Worm (Caenorhabditis elegans) whole organism, L1 larva: ENCODE results near the gene mars-1.

Experiments used
- C04F5.9 ChIP-seq: sonication (generic microtip); optimal IDR thresholded peaks from 2 replicates; lab custom pipeline; 2016; ENCODE audit warnings: missing genetic modification characterization, missing compliant biosample characterization
- C16A3.4 ChIP-seq: fragments of 150-350 bp; optimal IDR thresholded peaks from 2 replicates; lab custom pipeline; 2014; ENCODE audit warnings: missing biosample characterization, missing genetic modification characterization
- Y116A8C.19 ChIP-seq: sonication (generic microtip); optimal IDR thresholded peaks from 2 replicates; lab custom pipeline; 2016; ENCODE audit warnings: missing compliant biosample characterization, missing genetic modification characterization, borderline replicate concordance
- aha-1 ChIP-seq: fragments of 150-350 bp; optimal IDR thresholded peaks from 2 replicates; lab custom pipeline; 2014; ENCODE audit warnings: missing biosample characterization, missing genetic modification characterization
- alr-1 ChIP-seq: fragments of 200-800 bp; sonication (Bioruptor generic); optimal IDR thresholded peaks from 2 replicates; lab custom pipeline; 2018; ENCODE audit warnings: borderline replicate concordance, mild to moderate bottlenecking, missing genetic modification characterization, missing compliant biosample characterization
- aly-2 ChIP-seq: fragments of 150-350 bp; optimal IDR thresholded peaks from 2 replicates; lab custom pipeline; 2014; ENCODE audit warnings: missing biosample characterization, missing genetic modification characterization
- blmp-1 ChIP-seq: fragments of 150-350 bp; optimal IDR thresholded peaks from 2 replicates; lab custom pipeline; 2014; ENCODE audit warnings: missing biosample characterization, missing genetic modification characterization
- ceh-8 ChIP-seq: fragments of 200-800 bp; sonication (Bioruptor generic); optimal IDR thresholded peaks from 2 replicates; lab custom pipeline; 2018; ENCODE audit warnings: mild to moderate bottlenecking, missing genetic modification characterization, moderate library complexity, missing compliant biosample characterization
- ceh-88 ChIP-seq: fragments of 200-800 bp; sonication (Bioruptor generic); IDR thresholded peaks from 2 replicates; pipeline ENCODE4 v1.3.6; 2022; ENCODE audit warnings: missing genetic modification characterization, missing compliant biosample characterization
- dsc-1 ChIP-seq: sonication (generic microtip); optimal IDR thresholded peaks from 2 replicates; lab custom pipeline; 2016; ENCODE audit warnings: mild to moderate bottlenecking, missing genetic modification characterization, missing compliant biosample characterization
- efl-1 ChIP-seq, 4 experiments: fragments of 150-350 bp; optimal IDR thresholded peaks in 3 of 4; peaks in 1 of 4; 1 replicate in 1 of 4; 2 replicates in 3 of 4; lab custom pipeline; 2014; ENCODE audit warnings: missing biosample characterization in 2 of 4, missing genetic modification characterization in 2 of 4, missing genetic modification reagents in 2 of 4
- egl-27 ChIP-seq, 2 experiments: fragments of 150-350 bp in 1 of 2; sonication (generic microtip); optimal IDR thresholded peaks; 3 replicates each; lab custom pipeline; 2017 to 2018; ENCODE audit warnings: missing biosample characterization in 2 of 2, missing genetic modification characterization in 2 of 2, missing genetic modification reagents in 2 of 2
- ets-5 ChIP-seq: fragments of 200-800 bp; sonication (Bioruptor generic); IDR thresholded peaks from 2 replicates; pipeline ENCODE4 v1.3.6; 2022; ENCODE audit warnings: missing genetic modification characterization, missing compliant biosample characterization
- fos-1 ChIP-seq: fragments of 150-350 bp; optimal IDR thresholded peaks from 2 replicates; lab custom pipeline; 2014; ENCODE audit warnings: missing biosample characterization, missing genetic modification characterization
- hpl-2 ChIP-seq: fragments of 150-350 bp; optimal IDR thresholded peaks from 2 replicates; lab custom pipeline; 2014; ENCODE audit warnings: missing biosample characterization, missing genetic modification reagents, missing genetic modification characterization
- irx-1 ChIP-seq: sonication (generic microtip); optimal IDR thresholded peaks from 2 replicates; lab custom pipeline; 2016; ENCODE audit warnings: missing genetic modification characterization, missing compliant biosample characterization
- isw-1 ChIP-seq: fragments of 200-800 bp; sonication (Bioruptor generic); IDR thresholded peaks from 2 replicates; pipeline ENCODE4 v1.3.6; 2022; ENCODE audit warnings: missing genetic modification characterization, missing compliant biosample characterization
- jun-1 ChIP-seq: fragments of 150-350 bp; optimal IDR thresholded peaks from 2 replicates; lab custom pipeline; 2014; ENCODE audit warnings: missing biosample characterization, missing genetic modification reagents, missing genetic modification characterization
- lin-13 ChIP-seq: fragments of 150-350 bp; optimal IDR thresholded peaks from 2 replicates; lab custom pipeline; 2014; ENCODE audit warnings: missing biosample characterization, missing genetic modification reagents, missing genetic modification characterization
- lin-15B ChIP-seq: fragments of 150-350 bp; sonication (generic microtip); optimal IDR thresholded peaks from 3 replicates; lab custom pipeline; 2014; ENCODE audit warnings: missing biosample characterization, missing genetic modification characterization
- lin-39 ChIP-seq: fragments of 150-350 bp; optimal IDR thresholded peaks from 2 replicates; lab custom pipeline; 2014; ENCODE audit warnings: missing biosample characterization, missing genetic modification reagents, missing genetic modification characterization
- lir-3 ChIP-seq: sonication (generic microtip); optimal IDR thresholded peaks from 2 replicates; lab custom pipeline; 2016; ENCODE audit warnings: mild to moderate bottlenecking, missing genetic modification characterization, moderate library complexity, missing compliant biosample characterization; ENCODE audit not compliant: poor library complexity
- mab-9 ChIP-seq: fragments of 200-800 bp; sonication (Bioruptor generic); IDR thresholded peaks from 2 replicates; pipeline ENCODE4 v1.3.6; 2022; ENCODE audit warnings: missing genetic modification reagents, missing genetic modification characterization, missing compliant biosample characterization
- mef-2 ChIP-seq: fragments of 150-350 bp; optimal IDR thresholded peaks from 2 replicates; lab custom pipeline; 2014; ENCODE audit warnings: missing biosample characterization, missing genetic modification characterization
- mep-1 ChIP-seq: fragments of 150-350 bp; optimal IDR thresholded peaks from 2 replicates; lab custom pipeline; 2014; ENCODE audit warnings: missing biosample characterization, missing genetic modification characterization
- nhr-19 ChIP-seq: fragments of 200-800 bp; sonication (Bioruptor generic); conservative IDR thresholded peaks from 2 replicates; pipeline ENCODE4 v1.3.6; 2022; ENCODE audit warnings: missing genetic modification characterization, missing compliant biosample characterization
- nhr-20 ChIP-seq: sonication (generic microtip); optimal IDR thresholded peaks from 2 replicates; lab custom pipeline; 2016; ENCODE audit warnings: mild to moderate bottlenecking, missing genetic modification characterization, missing compliant biosample characterization
- nhr-237 ChIP-seq: fragments of 150-350 bp; optimal IDR thresholded peaks from 2 replicates; lab custom pipeline; 2014; ENCODE audit warnings: missing biosample characterization, missing genetic modification characterization
- nhr-28 ChIP-seq: fragments of 150-350 bp; optimal IDR thresholded peaks from 2 replicates; lab custom pipeline; 2014; ENCODE audit warnings: missing biosample characterization, missing genetic modification characterization
- nhr-71 ChIP-seq: sonication (generic microtip); optimal IDR thresholded peaks from 2 replicates; lab custom pipeline; 2016; ENCODE audit warnings: mild to moderate bottlenecking, missing genetic modification characterization, moderate library complexity, missing compliant biosample characterization
- nhr-77 ChIP-seq: fragments of 150-350 bp; optimal IDR thresholded peaks from 2 replicates; lab custom pipeline; 2014; ENCODE audit warnings: missing biosample characterization, missing genetic modification characterization
- nhr-84 ChIP-seq: sonication (generic microtip); optimal IDR thresholded peaks from 2 replicates; lab custom pipeline; 2017; ENCODE audit warnings: missing biosample characterization, missing genetic modification characterization
- nhr-90 ChIP-seq: sonication (generic microtip); optimal IDR thresholded peaks from 2 replicates; lab custom pipeline; 2016; ENCODE audit warnings: mild to moderate bottlenecking, missing genetic modification characterization, missing compliant biosample characterization; ENCODE audit not compliant: poor library complexity
- pax-3 ChIP-seq: fragments of 200-800 bp; sonication (Bioruptor generic); optimal IDR thresholded peaks from 2 replicates; lab custom pipeline; 2018; ENCODE audit warnings: mild to moderate bottlenecking, missing genetic modification characterization, moderate library complexity, missing compliant biosample characterization
- pqm-1 ChIP-seq: sonication (generic microtip); optimal IDR thresholded peaks from 3 replicates; lab custom pipeline; 2017; ENCODE audit warnings: missing biosample characterization, missing genetic modification characterization
- rnt-1 ChIP-seq: sonication (generic microtip); optimal IDR thresholded peaks from 2 replicates; lab custom pipeline; 2016; ENCODE audit warnings: mild to moderate bottlenecking, missing genetic modification characterization, moderate library complexity, missing compliant biosample characterization
- skn-1 ChIP-seq: fragments of 150-350 bp; optimal IDR thresholded peaks from 2 replicates; lab custom pipeline; 2014; ENCODE audit warnings: missing biosample characterization, missing genetic modification characterization
- snpc-4 ChIP-seq: fragments of 150-350 bp; optimal IDR thresholded peaks from 2 replicates; lab custom pipeline; 2014; ENCODE audit warnings: missing biosample characterization, missing genetic modification characterization
- sox-4 ChIP-seq: sonication (generic microtip); optimal IDR thresholded peaks from 2 replicates; lab custom pipeline; 2016; ENCODE audit warnings: missing genetic modification characterization, missing compliant biosample characterization
- sup-37 ChIP-seq: fragments of 200-800 bp; sonication (Bioruptor generic); optimal IDR thresholded peaks from 2 replicates; lab custom pipeline; 2018; ENCODE audit warnings: mild to moderate bottlenecking, missing genetic modification characterization, missing compliant biosample characterization
- swsn-7 ChIP-seq: sonication (generic microtip); optimal IDR thresholded peaks from 2 replicates; lab custom pipeline; 2016; ENCODE audit warnings: missing genetic modification characterization, missing compliant biosample characterization
- tlp-1 ChIP-seq: fragments of 150-350 bp; optimal IDR thresholded peaks from 2 replicates; lab custom pipeline; 2014; ENCODE audit warnings: missing biosample characterization, missing genetic modification characterization
- unc-130 ChIP-seq: fragments of 150-350 bp; optimal IDR thresholded peaks from 2 replicates; lab custom pipeline; 2017; ENCODE audit warnings: missing biosample characterization, missing genetic modification characterization, inconsistent platforms
- unc-30 ChIP-seq: sonication (generic microtip); optimal IDR thresholded peaks from 2 replicates; lab custom pipeline; 2017; ENCODE audit warnings: missing biosample characterization, missing genetic modification characterization
- unc-86 ChIP-seq: sonication (generic microtip); optimal IDR thresholded peaks from 2 replicates; lab custom pipeline; 2016; ENCODE audit warnings: missing genetic modification characterization, missing compliant biosample characterization
- zag-1 ChIP-seq: fragments of 150-350 bp; optimal IDR thresholded peaks from 2 replicates; lab custom pipeline; 2014; ENCODE audit warnings: missing biosample characterization, missing genetic modification characterization
- zip-4 ChIP-seq: fragments of 200-800 bp; sonication (Bioruptor generic); optimal IDR thresholded peaks from 2 replicates; lab custom pipeline; 2018; ENCODE audit warnings: mild to moderate bottlenecking, missing genetic modification characterization, moderate library complexity, missing compliant biosample characterization
- ztf-11 ChIP-seq, 2 experiments: sonication (generic microtip); optimal IDR thresholded peaks; 2 replicates each; lab custom pipeline; 2016 to 2017; ENCODE audit warnings: missing genetic modification characterization in 2 of 2, missing biosample characterization in 1 of 2, missing compliant biosample characterization in 1 of 2
- ztf-4 ChIP-seq: fragments of 150-350 bp; optimal IDR thresholded peaks from 2 replicates; lab custom pipeline; 2014; ENCODE audit warnings: missing biosample characterization, missing genetic modification characterization

The mars-1 gene

DNA sequence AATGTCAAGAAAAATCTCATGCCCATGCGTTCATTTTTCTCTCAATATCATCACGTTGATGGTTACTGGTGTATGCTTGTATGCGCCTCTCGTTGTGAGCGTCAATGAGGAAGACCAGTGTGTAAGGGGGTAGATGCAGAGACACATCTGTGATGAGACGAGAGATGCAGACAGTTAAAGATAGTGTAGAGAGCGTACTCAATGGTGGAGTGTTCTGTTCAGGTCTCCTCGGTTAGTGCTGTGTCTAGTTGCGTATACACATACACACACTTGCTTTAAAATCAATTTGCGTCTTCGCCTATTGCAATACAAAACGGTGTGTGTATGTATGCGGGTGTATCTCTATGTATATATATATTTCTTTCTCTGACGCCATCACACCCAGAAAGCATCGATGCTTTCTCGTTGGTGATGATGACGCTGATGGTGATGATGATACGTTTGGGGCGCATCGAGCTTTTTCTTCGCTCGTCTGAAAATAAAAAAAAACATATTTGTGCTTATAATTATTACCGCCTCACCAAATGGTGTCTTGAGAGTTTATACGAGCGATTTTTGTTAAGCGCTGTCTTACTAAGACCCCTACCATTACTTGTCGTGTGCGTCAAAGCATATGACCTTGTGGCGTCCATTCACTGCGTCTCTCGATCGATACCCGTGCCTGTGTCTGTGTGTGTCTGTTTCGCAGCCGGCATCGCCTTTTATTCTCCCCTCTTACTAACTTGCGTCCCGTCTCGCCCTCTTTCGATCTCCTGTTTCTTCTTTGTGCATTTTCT lies 41.7 kb downstream of the mars-1 start, which contains the start of gene F40F11.3 (continued):
- peak; percentile 83 for TF ChIP-seq nhr-19
- TF ChIP-seq sup-37 (GFP tag; lab: Kevin White, UChicago), result no peak
- TF ChIP-seq blmp-1 (tag; lab: Kevin White, UChicago), result peak; percentile 62
- peak; percentile 66 for TF ChIP-seq sox-4 (tag; lab: Kevin White, UChicago)
- no peak for TF ChIP-seq nhr-84 (tag; lab: Kevin White, UChicago)

ce11 chrIV:11592820-11593219 lies 42.5 kb downstream of the mars-1 start:
- TF ChIP-seq lin-15B (tag; lab: Kevin White, UChicago) (peak; percentile 66), nhr-90 (tag; lab: Kevin White, UChicago) (peak; percentile 70), rnt-1 (tag; lab: Kevin White, UChicago) (peak; percentile 91), aha-1 (no peak), zip-4 (no peak), mab-9 (GFP tag; lab: Robert Waterston, UW) (no peak), nhr-20 (peak; percentile 7), jun-1 (tag; lab: Kevin White, UChicago) (no peak), mef-2 (tag; lab: Kevin White, UChicago) (no peak), hpl-2 (GFP tag; lab: Kevin White, UChicago) (no peak), nhr-19 (no peak; the same call in 1 of the 2 replicates), mep-1 (tag; lab: Kevin White, UChicago) (peak; percentile 70), ceh-88 (GFP tag; lab: Robert Waterston, UW) (peak; percentile 33; the same call in 1 of the 2 replicates), C04F5.9 (tag; lab: Kevin White, UChicago) (peak; percentile 44), snpc-4 (tag; lab: Kevin White, UChicago) (peak; percentile 20), dsc-1 (peak; percentile 10), pax-3 (peak; percentile 2), skn-1 (tag; lab: Kevin White, UChicago) (peak; percentile 71), ets-5 (GFP tag; lab: Robert Waterston, UW) (no peak), nhr-84 (tag; lab: Kevin White, UChicago) (no peak), unc-30 (tag; lab: Kevin White, UChicago) (no peak), efl-1 (optimal IDR thresholded peaks at IDR 0.05; lab: Kevin White, UChicago) (peak; percentile 19 to 43), efl-1 (GFP tag; optimal IDR thresholded peaks at IDR 0.05 in 1 of 2; lab: Kevin White, UChicago) (peak; percentile 46 to 83), ztf-4 (tag; lab: Kevin White, UChicago) (no peak), swsn-7 (tag; lab: Kevin White, UChicago) (peak; percentile 24), irx-1 (tag; lab: Kevin White, UChicago) (peak; percentile 75), nhr-71 (tag; lab: Kevin White, UChicago) (peak; percentile 66), unc-86 (no peak), tlp-1 (tag; lab: Kevin White, UChicago) (no peak), ceh-8 (GFP tag; lab: Kevin White, UChicago) (no peak), isw-1 (GFP tag; lab: Robert Waterston, UW) (peak; percentile 31; the same call in 1 of the 2 replicates), sox-4 (tag; lab: Kevin White, UChicago) (peak; percentile 24), alr-1 (tag; lab: Kevin White, UChicago) (no peak), unc-130 (tag; lab: Kevin White, UChicago) (no peak), lir-3 (tag; lab: Kevin White, UChicago) (peak; percentile 83), lin-39 (tag; lab: Kevin White, UChicago) (peak; percentile 14), aly-2 (tag; lab: Kevin White, UChicago) (no peak), zag-1 (no peak), pqm-1 (no peak), Y116A8C.19 (no peak), lin-13 (GFP tag; lab: Kevin White, UChicago) (no peak), nhr-237 (tag; lab: Kevin White, UChicago) (no peak), nhr-77 (no peak), ztf-11 (tag; optimal IDR thresholded peaks at IDR 0.05; lab: Kevin White, UChicago) (peak in 1 of 2 experiments; percentile 53), egl-27 (tag; optimal IDR thresholded peaks at IDR 0.05; lab: Kevin White, UChicago) (no peak), C16A3.4 (tag; lab: Kevin White, UChicago) (peak; percentile 38), nhr-28 (tag; lab: Kevin White, UChicago) (no peak), fos-1 (tag; lab: Kevin White, UChicago) (no peak)
